Worm (Caenorhabditis elegans): ENCODE results near the gene F54H5.14.
"Not testable (repeated sequence)": the region's sequence is repeated elsewhere in the genome, so short reads cannot be mapped to it uniquely, and the experiment has no call there.

Gene F54H5.14

DNA sequence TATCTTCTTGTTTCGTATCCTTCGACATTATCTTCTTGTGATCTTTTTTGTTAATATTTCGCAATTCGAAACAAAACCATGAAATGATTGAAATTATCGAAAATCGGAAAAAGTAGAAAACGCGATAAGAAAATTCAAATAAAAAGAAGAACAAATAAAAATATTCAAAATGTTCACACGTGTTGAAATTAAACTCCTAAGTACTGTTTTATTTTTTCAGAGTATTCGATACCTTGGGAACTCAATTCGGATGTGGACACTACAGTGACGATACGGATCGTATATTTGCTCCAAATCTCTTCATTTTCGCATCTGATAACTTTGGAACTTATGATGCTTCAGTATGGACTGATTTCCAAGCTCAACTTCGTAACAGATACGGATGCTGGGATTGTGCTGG lies 10.9 kb upstream of the F54H5.14 start, which contains the start of gene T19D12.5:
TSS of gene T19D12.5 (minus strand) at position 101 of the 400 bp plus-strand sequence.
- no peak for TF ChIP-seq sea-1 (GFP tag; conservative IDR thresholded peaks at IDR 0.05)
- TF ChIP-seq tbx-37 (GFP tag; conservative IDR thresholded peaks at IDR 0.05), result no peak
- no peak for TF ChIP-seq tra-4 (tag; optimal IDR thresholded peaks at IDR 0.05)
- TF ChIP-seq pes-1 (GFP tag; IDR thresholded peaks at IDR 0.05), result no peak

- TF ChIP-seq aly-1 (tag; optimal IDR thresholded peaks at IDR 0.05) (no peak), ceh-36 (tag; optimal IDR thresholded peaks at IDR 0.05) (no peak), pes-1 (GFP tag; IDR thresholded peaks at IDR 0.05) (no peak), hmg-4 (GFP tag; optimal IDR thresholded peaks at IDR 0.05) (no peak), flt-1 (GFP tag; IDR thresholded peaks at IDR 0.05) (no peak), ets-7 (tag; optimal IDR thresholded peaks at IDR 0.05) (no peak), hnd-1 (tag; optimal IDR thresholded peaks at IDR 0.05) (no peak)
Measured at ce11 chrII:6631995-6632394, 6.8 kb upstream of the F54H5.14 start.

- no peak for TF ChIP-seq sea-1 (GFP tag; conservative IDR thresholded peaks at IDR 0.05)
- TF ChIP-seq hmbx-1 (tag; optimal IDR thresholded peaks at IDR 0.05), result no peak
- TF ChIP-seq hmg-4 (GFP tag; optimal IDR thresholded peaks at IDR 0.05), result no peak
- TF ChIP-seq tra-4 (tag; optimal IDR thresholded peaks at IDR 0.05), result no peak
- no peak for TF ChIP-seq F13C5.2 (tag; optimal IDR thresholded peaks at IDR 0.05)
- no peak for TF ChIP-seq tbx-37 (GFP tag; conservative IDR thresholded peaks at IDR 0.05)
- no peak for TF ChIP-seq scrt-1 (GFP tag; IDR thresholded peaks at IDR 0.05)
- TF ChIP-seq hnd-1 (tag; optimal IDR thresholded peaks at IDR 0.05), result no peak
- TF ChIP-seq tbx-11 (GFP tag; IDR thresholded peaks at IDR 0.05), result no peak
- TF ChIP-seq ceh-13 (GFP tag; optimal IDR thresholded peaks at IDR 0.05), result no peak
- TF ChIP-seq ets-7 (tag; optimal IDR thresholded peaks at IDR 0.05), result no peak
Measured at ce11 chrII:6630811-6631210, 5.6 kb upstream of the F54H5.14 start, which contains the start of gene T19D12.4. T19D12.4 (plus strand) TSS chrII:6631105.

- TF ChIP-seq ceh-36 (tag; optimal IDR thresholded peaks at IDR 0.05) (no peak), ets-7 (tag; optimal IDR thresholded peaks at IDR 0.05) (no peak), tra-4 (tag; optimal IDR thresholded peaks at IDR 0.05) (no peak), tbx-11 (GFP tag; IDR thresholded peaks at IDR 0.05) (no peak), pes-1 (GFP tag; IDR thresholded peaks at IDR 0.05) (no peak), hmbx-1 (tag; optimal IDR thresholded peaks at IDR 0.05) (no peak), ceh-13 (GFP tag; optimal IDR thresholded peaks at IDR 0.05) (no peak), sea-1 (GFP tag; conservative IDR thresholded peaks at IDR 0.05) (no peak), flt-1 (GFP tag; IDR thresholded peaks at IDR 0.05) (no peak), ama-1 (optimal IDR thresholded peaks at IDR 0.05) (no peak), hmg-4 (GFP tag; optimal IDR thresholded peaks at IDR 0.05) (no peak), F13C5.2 (tag; optimal IDR thresholded peaks at IDR 0.05) (no peak), scrt-1 (GFP tag; IDR thresholded peaks at IDR 0.05) (no peak)
Measured at ce11 chrII:6629775-6630174, 4.6 kb upstream of the F54H5.14 start.

- TF ChIP-seq tbx-11 (GFP tag; IDR thresholded peaks at IDR 0.05) (no peak), ceh-13 (GFP tag; optimal IDR thresholded peaks at IDR 0.05) (no peak), hmg-4 (GFP tag; optimal IDR thresholded peaks at IDR 0.05) (no peak), ama-1 (optimal IDR thresholded peaks at IDR 0.05) (no peak), hnd-1 (tag; optimal IDR thresholded peaks at IDR 0.05) (no peak), scrt-1 (GFP tag; IDR thresholded peaks at IDR 0.05) (no peak), ets-7 (tag; optimal IDR thresholded peaks at IDR 0.05) (no peak), sea-1 (GFP tag; conservative IDR thresholded peaks at IDR 0.05) (no peak), aly-1 (tag; optimal IDR thresholded peaks at IDR 0.05) (no peak), pes-1 (GFP tag; IDR thresholded peaks at IDR 0.05) (no peak), ceh-36 (tag; optimal IDR thresholded peaks at IDR 0.05) (no peak), tbx-37 (GFP tag; conservative IDR thresholded peaks at IDR 0.05) (no peak), hmbx-1 (tag; optimal IDR thresholded peaks at IDR 0.05) (no peak), flt-1 (GFP tag; IDR thresholded peaks at IDR 0.05) (no peak), B0310.2 (tag; optimal IDR thresholded peaks at IDR 0.05) (no peak), F13C5.2 (tag; optimal IDR thresholded peaks at IDR 0.05) (no peak), tra-4 (tag; optimal IDR thresholded peaks at IDR 0.05) (no peak)
Measured at ce11 chrII:6628397-6628796, 3.2 kb upstream of the F54H5.14 start.

- TF ChIP-seq sea-1 (GFP tag; conservative IDR thresholded peaks at IDR 0.05); F13C5.2 (tag; optimal IDR thresholded peaks at IDR 0.05); flt-1 (GFP tag; IDR thresholded peaks at IDR 0.05): not testable (repeated sequence)
Measured at ce11 chrII:6627182-6627581, 2.0 kb upstream of the F54H5.14 start, which contains the start of the genes F54H5.5 and F54H5.2. F54H5.5 (minus strand) TSS chrII:6627282. F54H5.2 (plus strand) TSS chrII:6627484.

- TF ChIP-seq hmg-4 (GFP tag; optimal IDR thresholded peaks at IDR 0.05), result no peak
- TF ChIP-seq hmbx-1 (tag; optimal IDR thresholded peaks at IDR 0.05), result no peak
- no peak for TF ChIP-seq aly-1 (tag; optimal IDR thresholded peaks at IDR 0.05)
- no peak for TF ChIP-seq sea-1 (GFP tag; conservative IDR thresholded peaks at IDR 0.05)
- TF ChIP-seq ceh-36 (tag; optimal IDR thresholded peaks at IDR 0.05), result no peak
- no peak for TF ChIP-seq hnd-1 (tag; optimal IDR thresholded peaks at IDR 0.05)
- no peak for TF ChIP-seq ceh-13 (GFP tag; optimal IDR thresholded peaks at IDR 0.05)
- no peak for TF ChIP-seq ets-7 (tag; optimal IDR thresholded peaks at IDR 0.05)
- TF ChIP-seq ama-1 (optimal IDR thresholded peaks at IDR 0.05), result no peak
- TF ChIP-seq tbx-37 (GFP tag; conservative IDR thresholded peaks at IDR 0.05), result no peak
- TF ChIP-seq scrt-1 (GFP tag; IDR thresholded peaks at IDR 0.05), result no peak
- TF ChIP-seq B0310.2 (tag; optimal IDR thresholded peaks at IDR 0.05), result no peak
- no peak for TF ChIP-seq F13C5.2 (tag; optimal IDR thresholded peaks at IDR 0.05)
- no peak for TF ChIP-seq pes-1 (GFP tag; IDR thresholded peaks at IDR 0.05)
- no peak for TF ChIP-seq flt-1 (GFP tag; IDR thresholded peaks at IDR 0.05)
- TF ChIP-seq tbx-11 (GFP tag; IDR thresholded peaks at IDR 0.05), result no peak
- no peak for TF ChIP-seq tra-4 (tag; optimal IDR thresholded peaks at IDR 0.05)
Measured at ce11 chrII:6621886-6622285, 3.3 kb downstream of the F54H5.14 start, which contains the start of gene F54H5.3. F54H5.3 (plus strand) TSS chrII:6622186.

ce11 chrII:6619007-6619406 lies 6.2 kb downstream of the F54H5.14 start:
- no peak for TF ChIP-seq tbx-37 (GFP tag; conservative IDR thresholded peaks at IDR 0.05)
- TF ChIP-seq ets-7 (tag; optimal IDR thresholded peaks at IDR 0.05), result no peak
- no peak for TF ChIP-seq sea-1 (GFP tag; conservative IDR thresholded peaks at IDR 0.05)

Data from whole organism, early embryonic.